Worm (Caenorhabditis elegans) whole organism, L2 larva: ENCODE measurements around the gene nhr-92.

ENCODE experiments used
- C34F6.9 ChIP-seq: fragments of 150-350 bp; optimal IDR thresholded peaks from 2 replicates; lab custom pipeline; 2014; ENCODE audit warnings: missing biosample characterization, missing genetic modification characterization
- F13H6.1 ChIP-seq: sonication (generic microtip); optimal IDR thresholded peaks from 2 replicates; lab custom pipeline; 2016; ENCODE audit warnings: missing genetic modification characterization, missing compliant biosample characterization
- R02D3.7 ChIP-seq: fragments of 150-350 bp; optimal IDR thresholded peaks from 2 replicates; lab custom pipeline; 2014; ENCODE audit warnings: missing biosample characterization, missing genetic modification characterization
- Y55F3AM.14 ChIP-seq: fragments of 200-800 bp; sonication (Bioruptor generic); optimal IDR thresholded peaks from 2 replicates; lab custom pipeline; 2018; ENCODE audit warnings: mild to moderate bottlenecking, missing genetic modification characterization, missing compliant biosample characterization
- alr-1 ChIP-seq: fragments of 150-350 bp; optimal IDR thresholded peaks from 2 replicates; lab custom pipeline; 2014; ENCODE audit warnings: missing biosample characterization, missing genetic modification characterization
- aly-2 ChIP-seq: fragments of 150-350 bp; optimal IDR thresholded peaks from 2 replicates; lab custom pipeline; 2014; ENCODE audit warnings: missing biosample characterization, missing genetic modification characterization
- blmp-1 ChIP-seq: sonication (generic microtip); optimal IDR thresholded peaks from 2 replicates; lab custom pipeline; 2017; ENCODE audit warnings: missing genetic modification characterization, mild to moderate bottlenecking, missing compliant biosample characterization, antibody characterized with exemption, moderate library complexity; ENCODE audit not compliant: insufficient read depth
- ceh-16 ChIP-seq: fragments of 150-350 bp; optimal IDR thresholded peaks from 2 replicates; lab custom pipeline; 2014; ENCODE audit warnings: missing biosample characterization, missing genetic modification characterization
- ceh-82 ChIP-seq: fragments of 150-350 bp; optimal IDR thresholded peaks from 2 replicates; lab custom pipeline; 2014; ENCODE audit warnings: missing biosample characterization, missing genetic modification characterization
- crh-2 ChIP-seq: sonication (generic microtip); optimal IDR thresholded peaks from 2 replicates; lab custom pipeline; 2017; ENCODE audit warnings: missing biosample characterization, missing genetic modification characterization
- egl-27 ChIP-seq: sonication (generic microtip); optimal IDR thresholded peaks from 3 replicates; lab custom pipeline; 2017; ENCODE audit warnings: missing biosample characterization, missing genetic modification reagents, missing genetic modification characterization
- elt-1 ChIP-seq: fragments of 150-350 bp; optimal IDR thresholded peaks from 2 replicates; lab custom pipeline; 2014; ENCODE audit warnings: missing biosample characterization, missing genetic modification characterization
- elt-3 ChIP-seq: sonication (generic microtip); optimal IDR thresholded peaks from 2 replicates; lab custom pipeline; 2017; ENCODE audit warnings: missing biosample characterization, missing genetic modification characterization
- fos-1 ChIP-seq: fragments of 150-350 bp; optimal IDR thresholded peaks from 2 replicates; lab custom pipeline; 2014; ENCODE audit warnings: missing biosample characterization, missing genetic modification characterization
- gmeb-1 ChIP-seq: fragments of 150-350 bp; optimal IDR thresholded peaks from 2 replicates; lab custom pipeline; 2014; ENCODE audit warnings: missing biosample characterization, missing genetic modification characterization
- lin-11 ChIP-seq: fragments of 150-350 bp; sonication (generic microtip); optimal IDR thresholded peaks from 2 replicates; lab custom pipeline; 2014; ENCODE audit warnings: missing biosample characterization, missing genetic modification characterization, inconsistent platforms, mixed read lengths
- lin-13 ChIP-seq: fragments of 150-350 bp; optimal IDR thresholded peaks from 2 replicates; lab custom pipeline; 2014; ENCODE audit warnings: missing biosample characterization, missing genetic modification reagents, missing genetic modification characterization
- lin-39 ChIP-seq: fragments of 150-350 bp; optimal IDR thresholded peaks from 2 replicates; lab custom pipeline; 2014; ENCODE audit warnings: missing biosample characterization, missing genetic modification reagents, missing genetic modification characterization
- lsy-2 ChIP-seq, 2 experiments: fragments of 150-350 bp in 1 of 2; sonication (generic microtip) in 1 of 2; optimal IDR thresholded peaks; 2 replicates each; lab custom pipeline; 2014 to 2017; ENCODE audit warnings: missing biosample characterization in 2 of 2, missing genetic modification characterization in 2 of 2
- mab-5 ChIP-seq: fragments of 150-350 bp; optimal IDR thresholded peaks from 2 replicates; lab custom pipeline; 2014; ENCODE audit warnings: missing biosample characterization, missing genetic modification characterization
- mbf-1 ChIP-seq: sonication (generic microtip); optimal IDR thresholded peaks from 2 replicates; lab custom pipeline; 2017; ENCODE audit warnings: missing biosample characterization, missing genetic modification characterization
- mdl-1 ChIP-seq, 2 experiments: fragments of 150-350 bp in 1 of 2; sonication (generic microtip) in 1 of 2; optimal IDR thresholded peaks; 2 replicates each; lab custom pipeline; 2017; ENCODE audit warnings: missing biosample characterization in 2 of 2, missing genetic modification characterization in 2 of 2
- nhr-129 ChIP-seq: fragments of 150-350 bp; optimal IDR thresholded peaks from 2 replicates; lab custom pipeline; 2014; ENCODE audit warnings: missing biosample characterization, missing genetic modification characterization
- nhr-21 ChIP-seq: fragments of 150-350 bp; optimal IDR thresholded peaks from 2 replicates; lab custom pipeline; 2014; ENCODE audit warnings: missing biosample characterization, missing genetic modification characterization
- nhr-23 ChIP-seq: fragments of 150-350 bp; optimal IDR thresholded peaks from 2 replicates; lab custom pipeline; 2014; ENCODE audit warnings: missing biosample characterization, missing genetic modification reagents, missing genetic modification characterization
- nhr-237 ChIP-seq: fragments of 150-350 bp; optimal IDR thresholded peaks from 2 replicates; lab custom pipeline; 2014; ENCODE audit warnings: missing biosample characterization, missing genetic modification characterization
- nhr-25 ChIP-seq: fragments of 150-350 bp; sonication (generic microtip); optimal IDR thresholded peaks from 3 replicates; lab custom pipeline; 2014; ENCODE audit warnings: missing biosample characterization, missing genetic modification characterization
- nhr-6 ChIP-seq: fragments of 150-350 bp; optimal IDR thresholded peaks from 2 replicates; lab custom pipeline; 2014; ENCODE audit warnings: missing biosample characterization, missing genetic modification characterization
- nhr-77 ChIP-seq: fragments of 150-350 bp; optimal IDR thresholded peaks from 2 replicates; lab custom pipeline; 2014; ENCODE audit warnings: missing biosample characterization, missing genetic modification characterization
- peb-1 ChIP-seq: fragments of 150-350 bp; optimal IDR thresholded peaks from 2 replicates; lab custom pipeline; 2014; ENCODE audit warnings: missing biosample characterization, missing genetic modification characterization
- sem-4 ChIP-seq: fragments of 150-350 bp; optimal IDR thresholded peaks from 2 replicates; lab custom pipeline; 2014; ENCODE audit warnings: missing biosample characterization, missing genetic modification reagents, missing genetic modification characterization
- skn-1 ChIP-seq: sonication (generic microtip); optimal IDR thresholded peaks from 2 replicates; lab custom pipeline; 2017; ENCODE audit warnings: missing biosample characterization, missing genetic modification characterization
- sma-3 ChIP-seq: sonication (generic microtip); optimal IDR thresholded peaks from 2 replicates; lab custom pipeline; 2016; ENCODE audit warnings: missing genetic modification reagents, missing genetic modification characterization, missing compliant biosample characterization
- snpc-4 ChIP-seq: fragments of 150-350 bp; optimal IDR thresholded peaks from 2 replicates; lab custom pipeline; 2014; ENCODE audit warnings: missing biosample characterization, missing genetic modification characterization
- unc-55 ChIP-seq: fragments of 150-350 bp; sonication (generic microtip); optimal IDR thresholded peaks from 3 replicates; lab custom pipeline; 2014; ENCODE audit warnings: missing biosample characterization, missing genetic modification reagents, missing genetic modification characterization
- unc-62 ChIP-seq: fragments of 150-350 bp; optimal IDR thresholded peaks from 2 replicates; lab custom pipeline; 2014; ENCODE audit warnings: missing biosample characterization, missing genetic modification reagents, missing genetic modification characterization
- zag-1 ChIP-seq: fragments of 150-350 bp; optimal IDR thresholded peaks from 2 replicates; lab custom pipeline; 2014; ENCODE audit warnings: missing biosample characterization, missing genetic modification characterization
- ztf-11 ChIP-seq: sonication (generic microtip); optimal IDR thresholded peaks from 2 replicates; lab custom pipeline; 2017; ENCODE audit warnings: missing biosample characterization, missing genetic modification characterization
- ztf-4 ChIP-seq: fragments of 150-350 bp; optimal IDR thresholded peaks from 2 replicates; lab custom pipeline; 2014; ENCODE audit warnings: missing biosample characterization, missing genetic modification characterization

Gene nhr-92

DNA sequence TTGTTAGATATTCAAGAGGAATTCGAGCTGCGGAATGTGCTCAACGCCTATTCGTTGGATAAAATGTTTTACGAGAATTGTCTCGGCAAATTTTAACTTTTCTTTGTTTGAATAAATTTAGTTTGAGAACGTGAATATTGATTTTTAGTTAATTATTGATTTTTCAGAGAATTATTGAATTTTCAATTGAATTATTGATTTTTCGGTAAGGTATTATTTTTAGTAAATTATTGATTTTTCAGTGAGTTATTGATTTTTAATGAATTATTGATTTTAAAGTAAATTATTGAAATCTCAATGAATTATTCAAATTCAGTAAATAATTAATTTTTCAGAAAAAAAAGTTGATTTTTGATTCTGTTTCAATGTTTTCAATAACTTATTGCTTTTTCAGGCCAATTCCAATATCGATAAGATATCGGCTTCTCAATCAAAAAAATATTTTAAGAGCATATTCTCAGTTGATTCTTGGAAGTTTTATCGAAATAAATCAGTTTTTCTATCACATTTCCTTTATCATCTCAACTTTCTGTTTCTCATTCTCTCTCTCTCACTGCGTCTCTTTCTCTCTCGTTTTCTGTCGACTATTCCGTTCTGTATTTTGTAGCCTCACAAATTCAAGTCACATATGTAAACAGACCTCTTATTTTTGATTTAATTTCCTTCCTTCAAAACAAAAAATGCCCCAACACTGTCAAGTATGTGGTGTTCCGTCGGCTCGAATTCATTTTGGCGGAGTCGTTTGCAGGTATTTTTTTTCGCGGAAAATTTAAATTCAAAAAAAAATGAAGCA, at the start of gene nhr-92:
Gene nhr-92 (plus strand): TSS at position 576 of the 793 bp plus-strand sequence.
- no peak for TF ChIP-seq ceh-16
- TF ChIP-seq lin-13 (GFP tag; lab: Kevin White, UChicago), result no peak
- no peak for TF ChIP-seq unc-62 (GFP tag; lab: Kevin White, UChicago)
- no peak for TF ChIP-seq crh-2
- no peak for TF ChIP-seq peb-1 (tag; lab: Kevin White, UChicago)
- no peak for TF ChIP-seq nhr-23 (tag; lab: Kevin White, UChicago)
- no peak for TF ChIP-seq gmeb-1 (tag; lab: Kevin White, UChicago)
- TF ChIP-seq unc-55, result no peak

DNA sequence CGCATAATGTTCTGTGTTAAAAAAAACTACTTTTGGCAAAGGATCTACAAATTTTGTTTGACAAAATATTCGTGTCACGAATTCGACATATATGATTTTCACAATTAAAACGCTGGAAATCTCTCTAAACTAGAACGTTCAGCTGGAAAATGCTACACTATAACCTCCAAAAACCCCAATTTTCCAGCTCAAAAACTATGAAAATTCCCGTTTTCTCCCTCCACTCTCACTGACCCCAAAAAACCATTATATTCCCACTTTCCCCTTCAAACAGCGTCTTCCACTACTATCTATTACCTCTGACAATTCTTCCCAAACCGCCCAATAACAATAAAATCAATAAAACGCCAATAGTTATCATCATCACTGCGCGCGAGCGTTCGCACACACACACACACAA, 43.2 kb upstream of the nhr-92 start, which contains the start of gene Y41D4B.14:
Gene Y41D4B.14 (plus strand): TSS at position 301 of the 400 bp plus-strand sequence.
- no peak for TF ChIP-seq elt-3 (tag; lab: Kevin White, UChicago)

DNA sequence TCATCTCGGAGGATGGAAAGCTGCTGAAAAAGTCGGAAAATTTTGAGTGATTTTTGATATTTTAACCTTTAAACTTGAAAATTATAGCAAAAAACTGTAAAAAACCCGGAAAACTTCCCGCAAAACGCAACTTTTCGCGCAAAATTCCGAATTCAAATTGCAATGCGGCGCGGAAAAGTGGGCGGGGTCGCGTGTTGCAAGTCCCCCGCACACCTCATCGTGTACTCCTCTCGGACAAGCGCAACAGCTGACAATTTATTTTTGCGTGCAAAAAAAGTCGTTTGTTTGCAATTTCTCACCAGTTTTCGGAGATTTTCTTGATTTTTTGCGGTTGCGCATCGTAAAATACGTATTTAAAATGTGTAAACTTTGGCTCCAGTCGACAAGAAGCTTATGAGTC, 24.1 kb upstream of the nhr-92 start, which contains the start of gene npp-8:
Gene npp-8 (minus strand): TSS at position 23 of the 400 bp plus-strand sequence.
- TF ChIP-seq gmeb-1 (tag; lab: Kevin White, UChicago) (peak; percentile 78), nhr-77 (tag; lab: Kevin White, UChicago) (peak; percentile 32), unc-62 (GFP tag; lab: Kevin White, UChicago) (no peak), egl-27 (tag; lab: Kevin White, UChicago) (peak; percentile 23), crh-2 (peak; percentile 80), mdl-1 (tag; optimal IDR thresholded peaks at IDR 0.05; lab: Kevin White, UChicago) (peak in 1 of 2 experiments; percentile 55), nhr-21 (tag; lab: Kevin White, UChicago) (peak; percentile 78), nhr-129 (peak; percentile 78), zag-1 (tag; lab: Kevin White, UChicago) (peak; percentile 48), ceh-82 (tag; lab: Kevin White, UChicago) (peak; percentile 44), aly-2 (tag; lab: Kevin White, UChicago) (no peak), fos-1 (tag; lab: Kevin White, UChicago) (peak; percentile 59), nhr-237 (no peak), skn-1 (tag; lab: Kevin White, UChicago) (peak; percentile 6), nhr-25 (tag; lab: Kevin White, UChicago) (peak; percentile 89), lin-39 (no peak), mbf-1 (no peak), R02D3.7 (tag; lab: Kevin White, UChicago) (no peak), lsy-2 (tag; optimal IDR thresholded peaks at IDR 0.05; lab: Kevin White, UChicago) (peak; percentile 80 to 89), sma-3 (GFP tag; lab: Kevin White, UChicago) (peak; percentile 90), elt-1 (tag; lab: Kevin White, UChicago) (no peak), ztf-4 (tag; lab: Kevin White, UChicago) (peak; percentile 81), lin-11 (tag; lab: Kevin White, UChicago) (peak; percentile 86), Y55F3AM.14 (GFP tag; lab: Kevin White, UChicago) (peak; percentile 38), lin-13 (GFP tag; lab: Kevin White, UChicago) (peak; percentile 94), peb-1 (tag; lab: Kevin White, UChicago) (no peak), alr-1 (tag; lab: Kevin White, UChicago) (no peak), ztf-11 (tag; lab: Kevin White, UChicago) (peak; percentile 34), F13H6.1 (peak; percentile 93), mab-5 (peak; percentile 89), nhr-6 (tag; lab: Kevin White, UChicago) (peak; percentile 62), unc-55 (peak; percentile 95), snpc-4 (tag; lab: Kevin White, UChicago) (peak; percentile 48), sem-4 (tag; lab: Kevin White, UChicago) (peak; percentile 78), blmp-1 (tag; lab: Kevin White, UChicago) (peak; percentile 14), C34F6.9 (tag; lab: Kevin White, UChicago) (peak; percentile 74)
